Worm (Caenorhabditis elegans) whole organism, early embryonic: ENCODE measurements around the gene din-1.

Experiments used
- B0310.2 ChIP-seq: sonication (generic microtip); optimal IDR thresholded peaks from 2 replicates; lab custom pipeline; 2016; ENCODE audit warnings: mild to moderate bottlenecking, missing genetic modification characterization, missing compliant biosample characterization
- F13C5.2 ChIP-seq: sonication (generic microtip); optimal IDR thresholded peaks from 2 replicates; lab custom pipeline; 2017; ENCODE audit warnings: mild to moderate bottlenecking, missing genetic modification characterization, inconsistent platforms, missing compliant biosample characterization
- aly-1 ChIP-seq: sonication (generic microtip); optimal IDR thresholded peaks from 2 replicates; lab custom pipeline; 2016; ENCODE audit warnings: missing genetic modification characterization, missing compliant biosample characterization
- ama-1 ChIP-seq: fragments of 150-350 bp; optimal IDR thresholded peaks from 2 replicates; lab custom pipeline; 2014
- ceh-13 ChIP-seq: fragments of 200-800 bp; sonication (Bioruptor generic); optimal IDR thresholded peaks from 2 replicates; lab custom pipeline; 2018; ENCODE audit warnings: mild to moderate bottlenecking, missing genetic modification characterization, missing compliant biosample characterization
- ceh-36 ChIP-seq: sonication (generic microtip); optimal IDR thresholded peaks from 2 replicates; lab custom pipeline; 2016; ENCODE audit warnings: missing genetic modification characterization, inconsistent platforms, missing compliant biosample characterization
- ets-7 ChIP-seq: sonication (generic microtip); optimal IDR thresholded peaks from 2 replicates; lab custom pipeline; 2016; ENCODE audit warnings: missing genotype, missing genetic modification characterization, missing compliant biosample characterization
- flt-1 ChIP-seq: fragments of 200-800 bp; sonication (Bioruptor generic); IDR thresholded peaks from 2 replicates; pipeline ENCODE4 v1.3.6; 2022; ENCODE audit warnings: missing genetic modification characterization, missing compliant biosample characterization
- hmbx-1 ChIP-seq: sonication (generic microtip); optimal IDR thresholded peaks from 2 replicates; lab custom pipeline; 2016; ENCODE audit warnings: mild to moderate bottlenecking, missing genetic modification characterization, missing compliant biosample characterization
- hmg-4 ChIP-seq: fragments of 200-800 bp; sonication (Bioruptor generic); optimal IDR thresholded peaks from 2 replicates; lab custom pipeline; 2018; ENCODE audit warnings: mild to moderate bottlenecking, missing genetic modification characterization, missing compliant biosample characterization
- hnd-1 ChIP-seq: sonication (generic microtip); optimal IDR thresholded peaks from 2 replicates; lab custom pipeline; 2016; ENCODE audit warnings: missing genetic modification characterization, missing compliant biosample characterization
- pes-1 ChIP-seq: fragments of 200-800 bp; sonication (Bioruptor generic); IDR thresholded peaks from 2 replicates; pipeline ENCODE4 v1.3.6; 2022; ENCODE audit warnings: missing genetic modification reagents, missing genetic modification characterization, missing compliant biosample characterization
- scrt-1 ChIP-seq: fragments of 200-800 bp; sonication (Bioruptor generic); IDR thresholded peaks from 2 replicates; pipeline ENCODE4 v1.3.6; 2022; ENCODE audit warnings: missing genetic modification characterization, missing compliant biosample characterization
- sea-1 ChIP-seq: fragments of 200-800 bp; sonication (Bioruptor generic); conservative IDR thresholded peaks from 2 replicates; pipeline ENCODE4 v1.3.6; 2022; ENCODE audit warnings: missing genetic modification characterization, missing compliant biosample characterization
- tbx-11 ChIP-seq: fragments of 200-800 bp; sonication (Bioruptor generic); IDR thresholded peaks from 2 replicates; pipeline ENCODE4 v1.3.6; 2022; ENCODE audit warnings: missing genetic modification characterization, missing compliant biosample characterization
- tbx-37 ChIP-seq: fragments of 200-800 bp; sonication (Bioruptor generic); conservative IDR thresholded peaks from 2 replicates; pipeline ENCODE4 v1.3.6; 2022; ENCODE audit warnings: missing genetic modification reagents, missing genetic modification characterization, missing compliant biosample characterization
- tra-4 ChIP-seq: sonication (generic microtip); optimal IDR thresholded peaks from 2 replicates; lab custom pipeline; 2017; ENCODE audit warnings: missing genetic modification characterization, missing compliant biosample characterization

Gene din-1

DNA sequence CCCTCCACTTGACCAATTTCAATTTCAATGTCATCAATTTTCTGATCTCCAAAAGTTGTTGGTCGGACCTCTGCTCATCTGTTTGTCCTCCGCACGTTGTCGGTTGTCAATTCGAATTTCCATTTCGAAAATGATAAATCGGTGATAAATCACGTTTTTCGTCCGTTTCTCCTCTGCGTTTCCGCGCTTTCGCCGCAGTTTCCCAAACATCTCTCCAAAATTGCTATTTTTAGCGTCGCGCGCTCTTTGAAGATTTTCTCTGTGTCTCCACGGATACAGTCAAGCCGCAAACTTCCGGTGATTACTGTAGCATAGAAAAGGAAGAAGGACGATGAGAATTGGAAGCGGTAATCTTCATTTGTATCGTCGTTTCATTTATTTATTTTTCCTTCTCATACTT is 8.6 kb upstream of the din-1 start:
- TF ChIP-seq sea-1 (GFP tag; lab: Robert Waterston, UW) = no peak
- no peak for TF ChIP-seq tbx-11 (GFP tag; lab: Robert Waterston, UW)
- TF ChIP-seq pes-1 (GFP tag; lab: Robert Waterston, UW) = no peak
- no peak for TF ChIP-seq ceh-13 (GFP tag; lab: Kevin White, UChicago)
- TF ChIP-seq ceh-36 (tag; lab: Kevin White, UChicago) = no peak
- TF ChIP-seq hnd-1 = no peak
- TF ChIP-seq scrt-1 (GFP tag; lab: Robert Waterston, UW) = no peak
- no peak for TF ChIP-seq ama-1
- no peak for TF ChIP-seq hmg-4 (GFP tag; lab: Kevin White, UChicago)
- TF ChIP-seq hmbx-1 (tag; lab: Kevin White, UChicago) = no peak
- no peak for TF ChIP-seq tbx-37 (GFP tag; lab: Robert Waterston, UW)
- no peak for TF ChIP-seq F13C5.2
- TF ChIP-seq ets-7 (tag; lab: Kevin White, UChicago) = no peak
- no peak for TF ChIP-seq aly-1
- TF ChIP-seq tra-4 (tag; lab: Kevin White, UChicago) = no peak
- TF ChIP-seq B0310.2 (tag; lab: Kevin White, UChicago) = no peak
- TF ChIP-seq flt-1 = no peak

DNA sequence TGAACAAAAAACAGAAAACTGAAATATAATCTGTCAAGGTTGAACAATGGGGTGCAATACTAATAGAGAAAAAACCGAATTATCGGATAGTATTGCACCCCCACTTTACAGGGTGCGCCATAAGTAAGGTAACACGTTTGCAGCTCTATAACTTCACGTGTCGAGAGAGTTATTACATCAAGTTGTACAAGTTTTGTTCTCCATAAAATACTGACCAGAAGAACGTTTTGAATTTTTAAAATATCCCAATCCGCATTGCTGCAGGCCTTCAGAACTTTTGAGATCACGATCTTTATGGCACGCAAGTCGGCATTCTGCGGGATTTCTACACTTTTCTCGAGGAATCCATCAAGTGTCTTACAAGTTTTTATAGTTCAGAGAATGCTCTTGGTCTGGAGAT is 4.4 kb upstream of the din-1 start:
- no peak for TF ChIP-seq sea-1 (GFP tag; lab: Robert Waterston, UW)
- no peak for TF ChIP-seq hmbx-1 (tag; lab: Kevin White, UChicago)
- TF ChIP-seq ets-7 (tag; lab: Kevin White, UChicago) = no peak
- no peak for TF ChIP-seq hmg-4 (GFP tag; lab: Kevin White, UChicago)
- no peak for TF ChIP-seq scrt-1 (GFP tag; lab: Robert Waterston, UW)
- TF ChIP-seq ceh-36 (tag; lab: Kevin White, UChicago) = no peak
- TF ChIP-seq flt-1 = no peak
- TF ChIP-seq ceh-13 (GFP tag; lab: Kevin White, UChicago) = no peak
- no peak for TF ChIP-seq tbx-11 (GFP tag; lab: Robert Waterston, UW)

DNA sequence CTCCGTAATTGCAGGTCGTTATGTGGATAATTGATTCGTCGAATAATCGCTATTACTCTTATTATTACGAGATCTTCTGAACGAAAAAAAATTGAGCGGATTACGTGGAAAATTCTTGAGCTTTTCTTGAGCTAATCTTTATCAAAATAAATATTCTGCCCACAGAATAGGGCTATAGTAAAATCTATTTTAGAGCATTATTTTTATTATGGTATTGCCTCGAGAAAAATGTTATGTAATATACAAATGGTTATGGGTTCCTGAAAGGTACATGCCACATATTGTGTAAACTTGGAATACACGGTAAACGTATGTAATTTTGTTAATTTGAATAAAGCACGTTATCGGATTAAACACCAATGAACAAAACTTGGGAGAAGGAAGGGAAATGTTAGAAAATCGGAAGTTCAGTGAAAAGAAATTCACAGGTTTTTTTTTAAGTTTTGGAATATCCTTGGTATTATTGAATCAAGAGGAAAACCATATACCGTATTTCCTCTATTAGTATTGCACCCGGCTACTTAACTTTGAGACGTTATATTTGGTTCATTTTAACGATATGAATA is 3.9 kb upstream of the din-1 start:
- TF ChIP-seq F13C5.2 = no peak
- peak; percentile 27; the same call in 1 of the 2 replicates for TF ChIP-seq tbx-37 (GFP tag; lab: Robert Waterston, UW)
- TF ChIP-seq ceh-36 (tag; lab: Kevin White, UChicago) = peak; percentile 23
- peak; percentile 1 for TF ChIP-seq B0310.2 (tag; lab: Kevin White, UChicago)
- TF ChIP-seq aly-1 = no peak

DNA sequence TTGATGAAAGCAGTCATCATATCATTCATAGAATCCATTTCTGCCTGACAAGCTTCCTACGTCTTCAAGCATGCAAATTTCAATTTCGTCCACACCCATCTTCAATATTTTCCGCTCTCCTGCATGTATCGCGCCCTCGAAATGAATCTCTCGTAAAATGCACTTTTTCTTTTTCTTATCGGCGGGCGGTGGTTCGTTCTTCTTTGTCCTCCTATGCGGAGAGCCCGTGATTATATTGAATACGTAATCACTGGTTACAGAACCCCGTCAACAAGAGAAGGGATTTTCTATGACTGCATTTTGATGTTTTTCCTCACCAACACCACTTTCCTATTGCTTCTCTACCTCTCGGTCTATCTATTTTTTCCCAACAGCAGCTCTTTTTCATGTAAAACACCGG is 3.2 kb upstream of the din-1 start:
- TF ChIP-seq ets-7 (tag; lab: Kevin White, UChicago) = no peak
- TF ChIP-seq sea-1 (GFP tag; lab: Robert Waterston, UW) = peak; percentile 39; the same call in 1 of the 2 replicates
- TF ChIP-seq hmg-4 (GFP tag; lab: Kevin White, UChicago) = peak; percentile 56
- TF ChIP-seq ama-1 = peak; percentile 51

DNA sequence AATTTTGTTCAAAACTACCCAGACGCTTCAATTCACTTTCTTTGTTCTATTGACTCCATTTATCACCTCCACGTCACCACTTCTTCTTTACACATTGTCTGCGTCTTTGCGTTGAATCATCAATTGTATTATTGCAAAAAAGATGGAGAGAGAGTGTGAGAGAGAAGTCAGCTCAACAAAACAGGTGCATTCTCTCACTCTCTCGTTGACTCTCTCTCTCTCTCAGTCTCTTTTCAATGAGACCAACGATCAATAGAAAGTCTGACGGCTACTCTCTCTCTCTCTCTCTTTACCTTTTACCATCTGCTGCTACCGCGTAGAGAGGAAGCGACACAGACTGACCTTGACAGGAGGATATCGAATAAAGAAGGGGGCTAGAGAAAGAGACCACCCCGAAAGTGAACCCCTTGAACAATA is 2.3 kb upstream of the din-1 start:
- TF ChIP-seq hnd-1 = no peak
- TF ChIP-seq ceh-36 (tag; lab: Kevin White, UChicago) = peak; percentile 35
- TF ChIP-seq pes-1 (GFP tag; lab: Robert Waterston, UW) = no peak
- peak; percentile 7 for TF ChIP-seq ets-7 (tag; lab: Kevin White, UChicago)
- TF ChIP-seq tra-4 (tag; lab: Kevin White, UChicago) = no peak
- TF ChIP-seq scrt-1 (GFP tag; lab: Robert Waterston, UW) = 0 out of 2 replicates have a peak, but pooled peaks have one; percentile 40
- no peak for TF ChIP-seq tbx-37 (GFP tag; lab: Robert Waterston, UW)
- no peak for TF ChIP-seq B0310.2 (tag; lab: Kevin White, UChicago)
- peak; percentile 37 for TF ChIP-seq F13C5.2
- no peak for TF ChIP-seq ceh-13 (GFP tag; lab: Kevin White, UChicago)
- no peak for TF ChIP-seq tbx-11 (GFP tag; lab: Robert Waterston, UW)
- no peak for TF ChIP-seq sea-1 (GFP tag; lab: Robert Waterston, UW)
- no peak for TF ChIP-seq aly-1
- no peak for TF ChIP-seq hmbx-1 (tag; lab: Kevin White, UChicago)
- TF ChIP-seq flt-1 = 0 out of 2 replicates have a peak, but pooled peaks have one; percentile 10
- peak; percentile 74 for TF ChIP-seq hmg-4 (GFP tag; lab: Kevin White, UChicago)
- peak; percentile 90 for TF ChIP-seq ama-1

DNA sequence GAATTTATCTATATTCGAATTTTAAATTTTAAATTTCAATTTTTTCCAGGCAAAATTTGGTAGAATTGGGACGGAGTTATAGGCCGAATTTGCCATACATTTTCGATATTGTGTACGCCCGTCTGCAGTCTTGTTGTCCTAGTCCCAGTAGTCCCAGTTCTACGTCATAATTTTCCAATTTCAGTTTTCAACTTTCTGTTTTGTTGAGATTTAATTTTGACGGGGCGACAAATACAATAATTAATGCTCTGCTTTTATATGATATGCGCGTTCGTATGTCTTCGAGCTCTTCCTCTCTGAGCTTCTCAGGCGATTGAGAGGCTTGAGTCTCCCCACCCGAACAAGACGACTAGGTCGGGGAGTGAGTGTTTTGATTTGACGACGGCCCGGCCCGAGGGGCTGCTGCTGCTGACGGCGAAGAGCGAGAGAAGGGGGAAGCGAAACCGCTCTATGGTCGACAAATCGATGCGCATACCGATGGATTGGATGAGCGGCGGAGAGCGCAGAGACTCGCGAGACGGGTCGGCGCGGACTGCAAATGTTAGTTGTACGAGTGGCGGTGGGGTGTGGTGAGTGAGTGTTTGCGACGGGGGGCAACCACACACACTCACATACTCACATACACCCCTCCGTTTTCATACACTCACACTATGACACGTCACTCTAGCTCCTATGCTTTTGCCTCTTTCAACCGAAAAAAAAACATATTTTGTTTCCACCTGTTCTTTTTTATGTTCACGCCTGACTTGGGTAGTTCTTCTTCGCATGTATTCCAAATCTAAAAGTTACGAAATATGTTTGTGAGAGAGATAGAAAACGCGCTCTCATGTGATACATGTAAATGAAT is 1.5 kb upstream of the din-1 start:
- peak; percentile 39 for TF ChIP-seq ceh-13 (GFP tag; lab: Kevin White, UChicago)
- peak; percentile 92 for TF ChIP-seq hmg-4 (GFP tag; lab: Kevin White, UChicago)
- peak; percentile 37 for TF ChIP-seq ets-7 (tag; lab: Kevin White, UChicago)
- no peak for TF ChIP-seq tbx-37 (GFP tag; lab: Robert Waterston, UW)
- no peak for TF ChIP-seq B0310.2 (tag; lab: Kevin White, UChicago)
- TF ChIP-seq F13C5.2 = peak; percentile 83
- TF ChIP-seq pes-1 (GFP tag; lab: Robert Waterston, UW) = no peak; the same call in 1 of the 2 replicates
- no peak for TF ChIP-seq ceh-36 (tag; lab: Kevin White, UChicago)
- peak; percentile 70 for TF ChIP-seq sea-1 (GFP tag; lab: Robert Waterston, UW)
- TF ChIP-seq scrt-1 (GFP tag; lab: Robert Waterston, UW) = peak; percentile 58; the same call in 1 of the 2 replicates
- TF ChIP-seq flt-1 = peak; percentile 57
- peak; percentile 55; the same call in 1 of the 2 replicates for TF ChIP-seq tbx-11 (GFP tag; lab: Robert Waterston, UW)
- TF ChIP-seq ama-1 = peak; percentile 60
- TF ChIP-seq hmbx-1 (tag; lab: Kevin White, UChicago) = no peak
- peak; percentile 8 for TF ChIP-seq tra-4 (tag; lab: Kevin White, UChicago)
- TF ChIP-seq hnd-1 = peak; percentile 15
- TF ChIP-seq aly-1 = peak; percentile 61
